Worm (Caenorhabditis elegans): Measurements from ENCODE around the gene sars-2.

DNA sequence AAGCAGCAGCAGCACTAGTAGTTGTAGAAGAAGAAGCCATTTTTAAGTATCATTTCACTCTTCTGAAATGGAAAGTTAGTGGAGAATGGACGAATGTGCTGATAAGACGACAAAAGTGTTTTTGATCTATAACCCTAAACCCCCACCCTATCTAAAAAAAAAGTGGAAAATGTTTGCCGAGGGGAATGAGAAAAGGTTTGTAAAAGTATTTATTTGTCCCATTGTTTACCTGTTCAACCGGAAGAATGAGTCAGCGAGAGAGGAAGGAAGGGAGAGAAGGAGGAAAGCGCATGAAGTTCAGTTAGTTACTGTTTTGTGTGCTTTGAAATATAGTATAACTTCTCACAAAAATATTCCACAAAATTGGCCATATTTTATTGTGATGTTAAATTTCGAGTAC lies 39.7 kb downstream of the sars-2 start:
- TF ChIP-seq unc-39 (tag; optimal IDR thresholded peaks at IDR 0.05) (no peak), snpc-4 (tag; optimal IDR thresholded peaks at IDR 0.05) (no peak), elt-3 (tag; optimal IDR thresholded peaks at IDR 0.05) (no peak), blmp-1 (tag; optimal IDR thresholded peaks at IDR 0.05) (no peak), unc-62 (GFP tag; optimal IDR thresholded peaks at IDR 0.05) (no peak), nhr-76 (tag; optimal IDR thresholded peaks at IDR 0.05) (no peak), ztf-11 (tag; optimal IDR thresholded peaks at IDR 0.05) (no peak)
